Worm (Caenorhabditis elegans) whole organism, L1 larva: Measurements from ENCODE around the gene T25B9.4.

Source experiments
- aha-1 ChIP-seq: fragments of 150-350 bp; optimal IDR thresholded peaks from 2 replicates; lab custom pipeline; 2014; ENCODE audit warnings: missing biosample characterization, missing genetic modification characterization
- dpl-1 ChIP-seq, 3 experiments: fragments of 150-350 bp in 2 of 3; sonication (generic microtip) in 1 of 3; optimal IDR thresholded peaks; 2 replicates each; lab custom pipeline; 2014 to 2017; ENCODE audit warnings: missing biosample characterization in 3 of 3, missing genetic modification characterization in 3 of 3, missing genetic modification reagents in 3 of 3
- fos-1 ChIP-seq: fragments of 150-350 bp; optimal IDR thresholded peaks from 2 replicates; lab custom pipeline; 2014; ENCODE audit warnings: missing biosample characterization, missing genetic modification characterization
- lin-15B ChIP-seq: fragments of 150-350 bp; sonication (generic microtip); optimal IDR thresholded peaks from 3 replicates; lab custom pipeline; 2014; ENCODE audit warnings: missing biosample characterization, missing genetic modification characterization
- pag-3 ChIP-seq: sonication (generic microtip); optimal IDR thresholded peaks from 2 replicates; lab custom pipeline; 2017; ENCODE audit warnings: missing genetic modification characterization, mild to moderate bottlenecking, missing compliant biosample characterization, antibody characterized with exemption, borderline replicate concordance; ENCODE audit not compliant: insufficient read depth
- skn-1 ChIP-seq: fragments of 150-350 bp; optimal IDR thresholded peaks from 2 replicates; lab custom pipeline; 2014; ENCODE audit warnings: missing biosample characterization, missing genetic modification characterization
- sox-4 ChIP-seq: sonication (generic microtip); optimal IDR thresholded peaks from 2 replicates; lab custom pipeline; 2016; ENCODE audit warnings: missing genetic modification characterization, missing compliant biosample characterization

DNA sequence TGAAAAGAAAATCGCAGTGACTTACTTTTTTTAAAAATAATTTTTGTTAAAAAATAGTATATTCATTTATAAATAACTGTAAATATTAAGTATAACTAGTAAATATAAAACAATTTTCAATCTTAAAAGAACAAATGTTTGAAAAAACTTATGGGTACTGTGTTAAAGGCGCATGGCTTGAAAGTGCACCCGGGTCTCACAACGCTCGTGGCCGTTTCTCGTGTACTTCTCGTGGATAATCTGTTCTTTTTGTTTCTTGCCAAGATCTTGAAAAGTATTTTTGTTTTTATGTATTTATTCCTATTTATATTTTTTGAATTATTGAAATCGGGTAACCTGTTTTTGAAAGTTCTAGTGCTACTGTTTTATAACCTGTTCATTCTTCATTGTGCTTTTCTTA lies 8.6 kb upstream of the T25B9.4 start:
- TF ChIP-seq aha-1 (tag; lab: Kevin White, UChicago): no peak
- no peak for TF ChIP-seq lin-15B (tag; lab: Kevin White, UChicago)
- no peak for TF ChIP-seq sox-4
- no peak for TF ChIP-seq fos-1 (tag; lab: Kevin White, UChicago)
- TF ChIP-seq pag-3: no peak
- no peak for TF ChIP-seq dpl-1 (GFP tag; optimal IDR thresholded peaks at IDR 0.05; lab: Kevin White, UChicago)
- no peak for TF ChIP-seq skn-1 (tag; lab: Kevin White, UChicago)
